Fruit fly (Drosophila melanogaster) whole organism: ENCODE measurements around the gene CG14742.

ENCODE experiments used
- CG8478 ChIP-seq: fragments of >200 bp; optimal IDR thresholded peaks from 2 replicates; lab custom pipeline; 2018; ENCODE audit warnings: inconsistent platforms
- Dll ChIP-seq: fragments of >200 bp; optimal IDR thresholded peaks from 2 replicates; lab custom pipeline; 2017
- EcR ChIP-seq, 2 experiments: fragments of >200 bp; optimal IDR thresholded peaks; 2 replicates each; lab custom pipeline; 2017; ENCODE audit warnings: missing biosample characterization in 2 of 2, missing genetic modification characterization in 2 of 2, missing genetic modification reagents in 2 of 2
- pan ChIP-seq: fragments of >200 bp; optimal IDR thresholded peaks from 2 replicates; lab custom pipeline; 2017
- psq ChIP-seq: fragments of >200 bp; optimal IDR thresholded peaks from 2 replicates; lab custom pipeline; 2017
- usp ChIP-seq: fragments of >200 bp; optimal IDR thresholded peaks from 2 replicates; lab custom pipeline; 2017; ENCODE audit warnings: missing biosample characterization, missing genetic modification characterization, mixed read lengths

dm6 chr3R:12224919-12225318 is 10.6 kb downstream of the CG14742 start, which contains the start of gene CG17404:
- TF ChIP-seq pan (lab: Kevin White, UChicago) (no peak), CG8478 (no peak), Dll (lab: Kevin White, UChicago) (no peak), psq (lab: Kevin White, UChicago) (no peak), usp (no peak), EcR (GFP tag; optimal IDR thresholded peaks at IDR 0.05; lab: Kevin White, UChicago) (no peak)
